Worm (Caenorhabditis elegans): ENCODE data around the gene F42A10.6.

ce11 chrIII:6144390-6144962, 32.2 kb downstream of the F42A10.6 start:
- TF ChIP-seq him-1 (tag; optimal IDR thresholded peaks at IDR 0.05) (no peak), dao-5 (tag; optimal IDR thresholded peaks at IDR 0.05) (no peak)

Data from whole organism, L4/young adult.